Fruit fly (Drosophila melanogaster) whole organism, prepupa: Measurements from ENCODE around the gene CG13071.

Experiments
- CG11902 ChIP-seq: fragments of 200-800 bp; sonication (Bioruptor generic); optimal IDR thresholded peaks from 3 replicates; lab custom pipeline; 2016; ENCODE audit warnings: missing biosample characterization, missing genetic modification characterization
- CG6163 ChIP-seq: fragments of 200-800 bp; sonication (Bioruptor generic); IDR thresholded peaks from 3 replicates; pipeline ENCODE4 v1.3.6; 2022; ENCODE audit warnings: missing biosample characterization, missing genetic modification characterization
- CG7368 ChIP-seq: fragments of 200-800 bp; sonication (Bioruptor generic); optimal IDR thresholded peaks from 3 replicates; lab custom pipeline; 2016; ENCODE audit warnings: missing biosample characterization, missing genetic modification characterization
- Hr38 ChIP-seq: sonication (Bioruptor generic); optimal IDR thresholded peaks from 2 replicates; lab custom pipeline; 2016; ENCODE audit warnings: missing biosample characterization, missing genetic modification characterization
- ss ChIP-seq, 2 experiments: fragments of 200-800 bp; sonication (Bioruptor generic); optimal IDR thresholded peaks; 2 replicates in 1 of 2; 3 replicates in 1 of 2; lab custom pipeline; 2017 to 2018; ENCODE audit warnings: mild to moderate bottlenecking in 2 of 2, missing biosample characterization in 2 of 2, missing genetic modification characterization in 2 of 2, moderate library complexity in 1 of 2

DNA sequence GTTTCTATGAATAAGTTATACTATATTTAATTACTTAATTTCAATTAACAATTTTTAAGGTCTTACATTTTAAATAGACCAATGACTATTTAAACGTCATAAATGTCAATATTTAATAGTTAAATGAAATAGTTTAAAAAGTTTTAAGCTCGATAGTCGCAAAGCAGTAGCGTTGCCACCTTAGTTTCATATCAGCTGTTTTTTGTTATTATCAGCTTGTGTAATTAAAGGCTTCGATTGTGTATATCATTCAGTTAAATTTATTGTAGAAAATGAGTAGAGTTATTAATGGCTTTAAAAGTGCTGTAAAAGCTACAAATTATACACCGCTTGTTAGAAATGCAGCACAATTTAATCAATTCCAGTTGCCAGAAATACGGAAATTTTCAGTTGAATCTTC, 29.6 kb upstream of the CG13071 start, which contains the start of gene Hsc20:
- TF ChIP-seq CG6163 (no peak), CG7368 (no peak), CG11902 (GFP tag; lab: Kevin White, UChicago) (no peak), ss (GFP tag; optimal IDR thresholded peaks at IDR 0.05; lab: Kevin White, UChicago) (no peak), Hr38 (GFP tag; lab: Kevin White, UChicago) (no peak)
